Fruit fly (Drosophila melanogaster): Measurements from ENCODE around the gene Ttc1.

The Ttc1 gene

dm6 chr3R:16430381-16430780, 12.4 kb downstream of the Ttc1 start, which contains the start of gene CG31279:
Gene CG31279, plus strand, starts transcription at chr3R:16430681.
- TF ChIP-seq CG33017 (tag; optimal IDR thresholded peaks at IDR 0.05) (no peak), Hr96 (GFP tag; optimal IDR thresholded peaks at IDR 0.05) (no peak), pad (GFP tag; optimal IDR thresholded peaks at IDR 0.05) (no peak), CG14711 (tag; optimal IDR thresholded peaks at IDR 0.05) (no peak), CG1620 (GFP tag; optimal IDR thresholded peaks at IDR 0.05) (no peak), CG11617 (GFP tag; optimal IDR thresholded peaks at IDR 0.05) (no peak), CG7101 (tag; optimal IDR thresholded peaks at IDR 0.05) (no peak), cnc (optimal IDR thresholded peaks at IDR 0.05) (no peak), Clk (GFP tag; optimal IDR thresholded peaks at IDR 0.05) (no peak), cic (GFP tag; optimal IDR thresholded peaks at IDR 0.05) (no peak), CG7045 (GFP tag; optimal IDR thresholded peaks at IDR 0.05) (no peak), CG12768 (GFP tag; optimal IDR thresholded peaks at IDR 0.05) (no peak), Mnt (GFP tag; optimal IDR thresholded peaks at IDR 0.05) (no peak), bab1 (GFP tag; optimal IDR thresholded peaks at IDR 0.05) (no peak), ovo (GFP tag; optimal IDR thresholded peaks at IDR 0.05) (no peak), tj (GFP tag; optimal IDR thresholded peaks at IDR 0.05) (no peak), kay (GFP tag; ENCODE audit: borderline replicate concordance) (no peak), toe (GFP tag; optimal IDR thresholded peaks at IDR 0.05) (no peak)

dm6 chr3R:16427520-16427919, 15.3 kb downstream of the Ttc1 start:
- no peak for TF ChIP-seq pad (GFP tag; optimal IDR thresholded peaks at IDR 0.05)
- no peak for TF ChIP-seq tj (GFP tag; optimal IDR thresholded peaks at IDR 0.05)
- TF ChIP-seq toe (GFP tag; optimal IDR thresholded peaks at IDR 0.05) = no peak
- TF ChIP-seq kay (GFP tag; ENCODE audit: borderline replicate concordance) = no peak
- TF ChIP-seq Clk (GFP tag; optimal IDR thresholded peaks at IDR 0.05) = no peak
- no peak for TF ChIP-seq CG1620 (GFP tag; optimal IDR thresholded peaks at IDR 0.05)
- no peak for TF ChIP-seq ovo (GFP tag; optimal IDR thresholded peaks at IDR 0.05)
- no peak for TF ChIP-seq CG14711 (tag; optimal IDR thresholded peaks at IDR 0.05)
- TF ChIP-seq Crg-1 (GFP tag; optimal IDR thresholded peaks at IDR 0.05) = no peak
- TF ChIP-seq CG12768 (GFP tag; optimal IDR thresholded peaks at IDR 0.05) = no peak
- no peak for TF ChIP-seq Hr96 (GFP tag; optimal IDR thresholded peaks at IDR 0.05)
- no peak for TF ChIP-seq cic (GFP tag; optimal IDR thresholded peaks at IDR 0.05)
- TF ChIP-seq Mnt (GFP tag; optimal IDR thresholded peaks at IDR 0.05) = no peak
- TF ChIP-seq CG7045 (GFP tag; optimal IDR thresholded peaks at IDR 0.05) = no peak
- no peak for TF ChIP-seq cnc (optimal IDR thresholded peaks at IDR 0.05)
- TF ChIP-seq CG11617 (GFP tag; optimal IDR thresholded peaks at IDR 0.05) = no peak

- no peak for TF ChIP-seq CG33017 (tag; optimal IDR thresholded peaks at IDR 0.05)
- no peak for TF ChIP-seq pad (GFP tag; optimal IDR thresholded peaks at IDR 0.05)
- no peak for TF ChIP-seq kay (GFP tag; ENCODE audit: borderline replicate concordance)
- TF ChIP-seq ovo (GFP tag; optimal IDR thresholded peaks at IDR 0.05) = no peak
These were observed 19.5 kb downstream of the Ttc1 start for dm6 chr3R:16423323-16423722.

dm6 chr3R:16416508-16416907, 26.3 kb downstream of the Ttc1 start:
- TF ChIP-seq Hr96 (GFP tag; optimal IDR thresholded peaks at IDR 0.05) (no peak), Mnt (GFP tag; optimal IDR thresholded peaks at IDR 0.05) (no peak)

dm6 chr3R:16413734-16414133, 29.1 kb downstream of the Ttc1 start:
- TF ChIP-seq Hr96 (GFP tag; optimal IDR thresholded peaks at IDR 0.05) (no peak), CG11617 (GFP tag; optimal IDR thresholded peaks at IDR 0.05) (no peak), CG12768 (GFP tag; optimal IDR thresholded peaks at IDR 0.05) (no peak), Crg-1 (GFP tag; optimal IDR thresholded peaks at IDR 0.05) (no peak), CG7101 (tag; optimal IDR thresholded peaks at IDR 0.05) (no peak), tj (GFP tag; optimal IDR thresholded peaks at IDR 0.05) (no peak)

- TF ChIP-seq kay (GFP tag; ENCODE audit: borderline replicate concordance) (no peak), CG12768 (GFP tag; optimal IDR thresholded peaks at IDR 0.05) (no peak), CG11617 (GFP tag; optimal IDR thresholded peaks at IDR 0.05) (no peak), Clk (GFP tag; optimal IDR thresholded peaks at IDR 0.05) (no peak), CG33017 (tag; optimal IDR thresholded peaks at IDR 0.05) (no peak), CG5204 (GFP tag; optimal IDR thresholded peaks at IDR 0.05) (no peak), Mnt (GFP tag; optimal IDR thresholded peaks at IDR 0.05) (no peak), CG7101 (tag; optimal IDR thresholded peaks at IDR 0.05) (no peak), ovo (GFP tag; optimal IDR thresholded peaks at IDR 0.05) (no peak), cnc (optimal IDR thresholded peaks at IDR 0.05) (no peak), pad (GFP tag; optimal IDR thresholded peaks at IDR 0.05) (no peak), cic (GFP tag; optimal IDR thresholded peaks at IDR 0.05) (no peak), Crg-1 (GFP tag; optimal IDR thresholded peaks at IDR 0.05) (no peak), CG1620 (GFP tag; optimal IDR thresholded peaks at IDR 0.05) (no peak), bab1 (GFP tag; optimal IDR thresholded peaks at IDR 0.05) (no peak)
These were observed 32.1 kb downstream of the Ttc1 start for dm6 chr3R:16410706-16411105.

dm6 chr3R:16408434-16408833, 34.4 kb downstream of the Ttc1 start:
- TF ChIP-seq kay (GFP tag; ENCODE audit: borderline replicate concordance) (no peak), Hr96 (GFP tag; optimal IDR thresholded peaks at IDR 0.05) (no peak), CG12768 (GFP tag; optimal IDR thresholded peaks at IDR 0.05) (no peak), CG33017 (tag; optimal IDR thresholded peaks at IDR 0.05) (no peak), ovo (GFP tag; optimal IDR thresholded peaks at IDR 0.05) (no peak), CG7101 (tag; optimal IDR thresholded peaks at IDR 0.05) (no peak), CG5204 (GFP tag; optimal IDR thresholded peaks at IDR 0.05) (no peak), toe (GFP tag; optimal IDR thresholded peaks at IDR 0.05) (no peak)

Data from whole organism, adult.